Fruit fly (Drosophila melanogaster) whole organism, pupa: Measurements from ENCODE around the gene CG33511.

ENCODE experiments used
- CG13204 ChIP-seq: fragments of 200-800 bp; sonication (Bioruptor generic); optimal IDR thresholded peaks from 2 replicates; lab custom pipeline; 2018; ENCODE audit warnings: missing biosample characterization, mild to moderate bottlenecking, missing genetic modification characterization, moderate library complexity
- CG14655 ChIP-seq: fragments of 200-800 bp; sonication (Bioruptor generic); optimal IDR thresholded peaks from 3 replicates; lab custom pipeline; 2017; ENCODE audit warnings: mild to moderate bottlenecking, missing biosample characterization, missing genetic modification reagents, missing genetic modification characterization
- CG15710 ChIP-seq: fragments of 200-800 bp; sonication (Bioruptor generic); optimal IDR thresholded peaks from 2 replicates; lab custom pipeline; 2018; ENCODE audit warnings: missing biosample characterization, mild to moderate bottlenecking, missing genetic modification characterization, moderate library complexity
- CG34367 ChIP-seq: fragments of 200-800 bp; sonication (Bioruptor generic); optimal IDR thresholded peaks from 2 replicates; lab custom pipeline; 2018; ENCODE audit warnings: missing biosample characterization, mild to moderate bottlenecking, missing genetic modification characterization
- CG8159 ChIP-seq: fragments of 200-800 bp; sonication (Bioruptor generic); optimal IDR thresholded peaks from 3 replicates; lab custom pipeline; 2018; ENCODE audit warnings: missing biosample characterization, mild to moderate bottlenecking, missing genetic modification characterization, moderate library complexity
- CG8301 ChIP-seq: fragments of 200-800 bp; sonication (Bioruptor generic); optimal IDR thresholded peaks from 2 replicates; lab custom pipeline; 2018; ENCODE audit warnings: missing biosample characterization, mild to moderate bottlenecking, missing genetic modification characterization
- CG9948 ChIP-seq: fragments of 200-800 bp; sonication (Bioruptor generic); optimal IDR thresholded peaks from 2 replicates; lab custom pipeline; 2018; ENCODE audit warnings: missing biosample characterization, mild to moderate bottlenecking, missing genetic modification characterization, moderate library complexity
- D1 ChIP-seq: fragments of 200-800 bp; sonication (Bioruptor generic); optimal IDR thresholded peaks from 2 replicates; lab custom pipeline; 2018; ENCODE audit warnings: missing biosample characterization, mild to moderate bottlenecking, missing genetic modification characterization, moderate library complexity
- EcR ChIP-seq: fragments of 200-800 bp; sonication (Bioruptor generic); optimal IDR thresholded peaks from 3 replicates; lab custom pipeline; 2019; ENCODE audit warnings: missing biosample characterization, missing genetic modification characterization, mild to moderate bottlenecking, moderate library complexity, missing genetic modification reagents
- Ets98B ChIP-seq: fragments of 200-800 bp; sonication (Bioruptor generic); IDR thresholded peaks from 2 replicates; pipeline ENCODE4 v1.3.6; 2022; ENCODE audit warnings: missing biosample characterization, missing genetic modification characterization
- fd96Ca ChIP-seq: fragments of 200-800 bp; sonication (Bioruptor generic); IDR thresholded peaks from 3 replicates; pipeline ENCODE4 v1.3.6; 2022; ENCODE audit warnings: missing biosample characterization, missing genetic modification characterization
- gl ChIP-seq: fragments of 200-800 bp; sonication (Bioruptor generic); optimal IDR thresholded peaks from 2 replicates; lab custom pipeline; 2018; ENCODE audit warnings: missing biosample characterization, mild to moderate bottlenecking, missing genetic modification characterization

DNA sequence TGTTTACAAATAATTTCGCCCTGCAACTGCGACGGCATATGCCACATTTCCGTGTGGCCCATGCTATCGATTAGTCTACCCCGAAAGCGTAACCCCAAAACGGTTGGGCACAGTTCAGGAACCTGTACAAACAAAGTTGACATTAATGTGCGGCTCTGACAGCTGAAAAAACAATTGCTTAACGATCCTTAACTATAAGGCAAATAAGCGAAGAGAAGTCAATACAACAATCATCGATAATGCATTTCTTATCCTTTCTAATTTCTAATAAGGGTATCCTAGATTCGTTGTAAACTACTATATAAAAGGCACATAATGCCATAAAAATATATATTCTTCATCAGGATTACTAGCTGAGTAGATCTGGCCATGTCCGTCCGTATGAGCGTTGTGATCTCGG, 29.6 kb upstream of the CG33511 start:
- TF ChIP-seq fd96Ca (GFP tag; lab: Robert Waterston, UW) (no peak), CG8301 (tag; lab: Kevin White, UChicago) (no peak), CG15710 (tag; lab: Kevin White, UChicago) (no peak), Ets98B (GFP tag; lab: Robert Waterston, UW) (no peak), CG8159 (no peak), EcR (GFP tag; lab: Kevin White, UChicago) (no peak), gl (no peak), CG34367 (no peak), D1 (tag; lab: Kevin White, UChicago) (no peak), CG13204 (no peak), CG9948 (tag; lab: Kevin White, UChicago) (no peak), CG14655 (GFP tag; lab: Kevin White, UChicago) (no peak)
